Fruit fly (Drosophila melanogaster) whole organism, prepupa: ENCODE data around the gene Cerk.

Experiments used
- Blimp-1 ChIP-seq: fragments of 200-800 bp; sonication (Bioruptor generic); optimal IDR thresholded peaks from 3 replicates; lab custom pipeline; 2017; ENCODE audit warnings: missing biosample characterization, missing genetic modification characterization, mild to moderate bottlenecking, moderate library complexity, missing genetic modification reagents
- CG11294 ChIP-seq: fragments of 200-800 bp; sonication (Bioruptor generic); IDR thresholded peaks from 2 replicates; pipeline ENCODE4 v1.3.6; 2022; ENCODE audit warnings: missing biosample characterization, missing genetic modification characterization
- CG6854 ChIP-seq: fragments of 200-800 bp; sonication (Bioruptor generic); optimal IDR thresholded peaks from 2 replicates; lab custom pipeline; 2017; ENCODE audit warnings: missing biosample characterization, mild to moderate bottlenecking, missing genetic modification characterization
- CG8119 ChIP-seq: fragments of 200-800 bp; sonication (Bioruptor generic); IDR thresholded peaks from 3 replicates; pipeline ENCODE4 v1.3.6; 2022; ENCODE audit warnings: missing biosample characterization, missing genetic modification characterization
- Gug ChIP-seq: fragments of 200-800 bp; sonication (Bioruptor generic); IDR thresholded peaks from 2 replicates; pipeline ENCODE4 v1.3.6; 2022; ENCODE audit warnings: missing biosample characterization, missing genetic modification characterization
- Hr39 ChIP-seq: fragments of 200-800 bp; sonication (Bioruptor generic); optimal IDR thresholded peaks from 2 replicates; lab custom pipeline; 2016; ENCODE audit warnings: missing biosample characterization, missing genetic modification characterization
- Lpt ChIP-seq: fragments of 200-800 bp; sonication (Bioruptor generic); optimal IDR thresholded peaks from 3 replicates; lab custom pipeline; 2016; ENCODE audit warnings: missing biosample characterization, missing genetic modification characterization
- OdsH ChIP-seq: fragments of 200-800 bp; sonication (Bioruptor generic); optimal IDR thresholded peaks from 3 replicates; lab custom pipeline; 2016; ENCODE audit warnings: missing biosample characterization, missing genetic modification characterization
- achi ChIP-seq: fragments of 200-800 bp; sonication (Bioruptor generic); optimal IDR thresholded peaks from 3 replicates; lab custom pipeline; 2016; ENCODE audit warnings: missing biosample characterization, missing genetic modification characterization
- acj6 ChIP-seq: fragments of 200-800 bp; sonication (Bioruptor generic); optimal IDR thresholded peaks from 3 replicates; lab custom pipeline; 2016; ENCODE audit warnings: missing biosample characterization, missing genetic modification characterization
- esn ChIP-seq: fragments of 200-800 bp; sonication (Bioruptor generic); optimal IDR thresholded peaks from 2 replicates; lab custom pipeline; 2016; ENCODE audit warnings: missing biosample characterization, mild to moderate bottlenecking, missing genetic modification characterization, moderate library complexity
- fd59A ChIP-seq: fragments of 200-800 bp; sonication (Bioruptor generic); optimal IDR thresholded peaks from 2 replicates; lab custom pipeline; 2017; ENCODE audit warnings: missing biosample characterization, mild to moderate bottlenecking, missing genetic modification characterization, missing genetic modification reagents
- lz ChIP-seq: fragments of 200-800 bp; sonication (Bioruptor generic); optimal IDR thresholded peaks from 3 replicates; lab custom pipeline; 2016; ENCODE audit warnings: missing biosample characterization, missing genetic modification characterization
- vri ChIP-seq: fragments of 200-800 bp; sonication (Bioruptor generic); optimal IDR thresholded peaks from 3 replicates; lab custom pipeline; 2016; ENCODE audit warnings: missing biosample characterization, mild to moderate bottlenecking, missing genetic modification characterization

- TF ChIP-seq Gug (GFP tag; lab: Robert Waterston, UW) (no peak), esn (GFP tag; lab: Kevin White, UChicago) (no peak), acj6 (no peak), CG11294 (GFP tag; lab: Robert Waterston, UW) (no peak), fd59A (no peak), Blimp-1 (GFP tag; lab: Kevin White, UChicago) (no peak), lz (GFP tag; lab: Kevin White, UChicago) (no peak), vri (GFP tag; lab: Kevin White, UChicago) (no peak), achi (GFP tag; lab: Kevin White, UChicago) (no peak), OdsH (GFP tag; lab: Kevin White, UChicago) (no peak), CG8119 (no peak), Hr39 (GFP tag; lab: Kevin White, UChicago) (no peak), CG6854 (GFP tag; lab: Kevin White, UChicago) (no peak), Lpt (GFP tag; lab: Kevin White, UChicago) (no peak)
These were observed 8.5 kb upstream of the Cerk start, which contains the start of gene 7B2 for dm6 chr3R:5376612-5377011.
